Worm (Caenorhabditis elegans) whole organism, young adult: ENCODE measurements around the gene R11F4.1.

Experiments used
- B0019.2 ChIP-seq: fragments of 200-800 bp; sonication (Bioruptor generic); conservative IDR thresholded peaks from 2 replicates; pipeline ENCODE4 v1.3.6; 2022; ENCODE audit warnings: missing genetic modification reagents, missing genetic modification characterization, missing compliant biosample characterization
- aptf-3 ChIP-seq: fragments of 200-800 bp; sonication (Bioruptor generic); IDR thresholded peaks from 2 replicates; pipeline ENCODE4 v1.3.6; 2022; ENCODE audit warnings: missing genetic modification characterization, missing compliant biosample characterization
- lin-26 ChIP-seq: fragments of 200-800 bp; sonication (Bioruptor generic); IDR thresholded peaks from 2 replicates; pipeline ENCODE4 v1.3.6; 2022; ENCODE audit warnings: missing genetic modification reagents, missing genetic modification characterization, missing compliant biosample characterization
- madf-6 ChIP-seq: fragments of 200-800 bp; sonication (Bioruptor generic); IDR thresholded peaks from 2 replicates; pipeline ENCODE4 v1.3.6; 2022; ENCODE audit warnings: missing genetic modification reagents, missing genetic modification characterization, missing compliant biosample characterization
- snpc-1.3 ChIP-seq: sonication (generic microtip); optimal IDR thresholded peaks from 2 replicates; lab custom pipeline; 2017; ENCODE audit warnings: missing genetic modification characterization, mild to moderate bottlenecking, missing compliant biosample characterization, antibody characterized with exemption, moderate library complexity, missing genotype, missing genetic modification reagents; ENCODE audit not compliant: insufficient read depth
- somi-1 ChIP-seq: fragments of 200-800 bp; sonication (Bioruptor generic); optimal IDR thresholded peaks from 2 replicates; lab custom pipeline; 2018; ENCODE audit warnings: mild to moderate bottlenecking, missing genetic modification characterization, missing compliant biosample characterization
- unc-62 ChIP-seq: fragments of 150-350 bp; optimal IDR thresholded peaks from 2 replicates; lab custom pipeline; 2014; ENCODE audit warnings: missing biosample characterization, missing genetic modification reagents, missing genetic modification characterization
- ztf-25 ChIP-seq: fragments of 200-800 bp; sonication (Bioruptor generic); IDR thresholded peaks from 2 replicates; pipeline ENCODE4 v1.3.6; 2022; ENCODE audit warnings: missing genetic modification reagents, missing genetic modification characterization, missing compliant biosample characterization

- TF ChIP-seq madf-6 (GFP tag; lab: Robert Waterston, UW) (no peak), ztf-25 (GFP tag; lab: Robert Waterston, UW) (no peak), snpc-1.3 (tag; lab: Kevin White, UChicago) (no peak), lin-26 (GFP tag; lab: Robert Waterston, UW) (no peak; the same call in 1 of the 2 replicates), somi-1 (GFP tag; lab: Kevin White, UChicago) (no peak), aptf-3 (no peak), B0019.2 (GFP tag; lab: Robert Waterston, UW) (no peak), unc-62 (no peak)
These were observed 940 bp upstream of the R11F4.1 start for ce11 chrII:4090790-4091189.
